Worm (Caenorhabditis elegans) whole organism, young adult: ENCODE measurements around the gene K08D12.3.

Source experiments
- C06A6.2 ChIP-seq: fragments of 200-800 bp; sonication (Bioruptor generic); conservative IDR thresholded peaks from 2 replicates; pipeline ENCODE4 v1.3.6; 2022; ENCODE audit warnings: missing genetic modification characterization, missing compliant biosample characterization
- D2030.7 ChIP-seq: fragments of 200-800 bp; sonication (Bioruptor generic); IDR thresholded peaks from 2 replicates; pipeline ENCODE4 v1.3.6; 2022; ENCODE audit warnings: missing genetic modification reagents, missing genetic modification characterization, missing compliant biosample characterization
- F39B2.1 ChIP-seq: fragments of 200-800 bp; sonication (Bioruptor generic); IDR thresholded peaks from 2 replicates; pipeline ENCODE4 v1.3.6; 2022; ENCODE audit warnings: missing genetic modification reagents, missing genetic modification characterization, missing compliant biosample characterization
- K12H6.12 ChIP-seq: fragments of 200-800 bp; sonication (Bioruptor generic); optimal IDR thresholded peaks from 2 replicates; lab custom pipeline; 2018; ENCODE audit warnings: mild to moderate bottlenecking, missing genetic modification characterization, missing compliant biosample characterization
- T26A5.8 ChIP-seq: sonication (generic microtip); optimal IDR thresholded peaks from 2 replicates; lab custom pipeline; 2016; ENCODE audit warnings: missing genetic modification characterization, missing compliant biosample characterization
- Y53F4B.3 ChIP-seq: fragments of 200-800 bp; sonication (Bioruptor generic); IDR thresholded peaks from 2 replicates; pipeline ENCODE4 v1.3.6; 2022; ENCODE audit warnings: missing genetic modification reagents, missing genetic modification characterization, missing compliant biosample characterization
- ZK185.1 ChIP-seq: sonication (generic microtip); optimal IDR thresholded peaks from 2 replicates; lab custom pipeline; 2016; ENCODE audit warnings: mild to moderate bottlenecking, missing genetic modification characterization, missing compliant biosample characterization; ENCODE audit not compliant: poor library complexity, severe bottlenecking
- ama-1 ChIP-seq, 3 experiments: fragments of 150-350 bp in 1 of 3; sonication (generic microtip) in 2 of 3; optimal IDR thresholded peaks; 2 replicates each; lab custom pipeline; 2014 to 2018; ENCODE audit warnings: missing biosample characterization in 2 of 3, missing genetic modification characterization in 2 of 3, missing genetic modification reagents in 2 of 3
- aptf-3 ChIP-seq: fragments of 200-800 bp; sonication (Bioruptor generic); IDR thresholded peaks from 2 replicates; pipeline ENCODE4 v1.3.6; 2022; ENCODE audit warnings: missing genetic modification characterization, missing compliant biosample characterization
- attf-5 ChIP-seq: fragments of 200-800 bp; sonication (Bioruptor generic); optimal IDR thresholded peaks from 2 replicates; lab custom pipeline; 2018; ENCODE audit warnings: mild to moderate bottlenecking, missing genetic modification characterization, missing compliant biosample characterization
- attf-6 ChIP-seq: fragments of 200-800 bp; sonication (Bioruptor generic); IDR thresholded peaks from 2 replicates; pipeline ENCODE4 v1.3.6; 2022; ENCODE audit warnings: missing genetic modification reagents, missing genetic modification characterization, missing compliant biosample characterization
- cebp-1 ChIP-seq, 2 experiments: fragments of 200-800 bp in 1 of 2; sonication (Bioruptor generic) in 1 of 2; sonication (generic microtip) in 1 of 2; IDR thresholded peaks in 1 of 2; optimal IDR thresholded peaks in 1 of 2; 2 replicates each; pipeline versions ENCODE4 v1.3.6 to Lab custom; 2017 to 2022; ENCODE audit warnings: missing compliant biosample characterization in 2 of 2, missing genetic modification characterization in 2 of 2, mild to moderate bottlenecking in 1 of 2, missing genetic modification reagents in 1 of 2, moderate library complexity in 1 of 2
- ceh-100 ChIP-seq: fragments of 200-800 bp; sonication (Bioruptor generic); IDR thresholded peaks from 2 replicates; pipeline ENCODE4 v1.3.6; 2022; ENCODE audit warnings: missing genetic modification reagents, missing genetic modification characterization, missing compliant biosample characterization
- ceh-40 ChIP-seq: fragments of 200-800 bp; sonication (Bioruptor generic); IDR thresholded peaks from 2 replicates; pipeline ENCODE4 v1.3.6; 2022; ENCODE audit warnings: missing genetic modification characterization, missing compliant biosample characterization
- ceh-91 ChIP-seq: fragments of 200-800 bp; sonication (Bioruptor generic); IDR thresholded peaks from 2 replicates; pipeline ENCODE4 v1.3.6; 2022; ENCODE audit warnings: missing genetic modification reagents, missing genetic modification characterization, missing compliant biosample characterization
- ekl-4 ChIP-seq: fragments of 200-800 bp; sonication (Bioruptor generic); IDR thresholded peaks from 2 replicates; pipeline ENCODE4 v1.3.6; 2022; ENCODE audit warnings: missing genetic modification reagents, missing genetic modification characterization, missing compliant biosample characterization
- ets-4 ChIP-seq: fragments of 200-800 bp; sonication (Bioruptor generic); optimal IDR thresholded peaks from 2 replicates; lab custom pipeline; 2018; ENCODE audit warnings: mild to moderate bottlenecking, missing genetic modification characterization, missing compliant biosample characterization
- gei-17 ChIP-seq: fragments of 200-800 bp; sonication (Bioruptor generic); optimal IDR thresholded peaks from 2 replicates; lab custom pipeline; 2018; ENCODE audit warnings: mild to moderate bottlenecking, missing genetic modification characterization, missing compliant biosample characterization
- hlh-12 ChIP-seq: sonication (generic microtip); optimal IDR thresholded peaks from 2 replicates; lab custom pipeline; 2016; ENCODE audit warnings: missing genetic modification characterization, missing compliant biosample characterization
- hlh-26 ChIP-seq: fragments of 200-800 bp; sonication (Bioruptor generic); conservative IDR thresholded peaks from 2 replicates; pipeline ENCODE4 v1.3.6; 2022; ENCODE audit warnings: missing genetic modification reagents, missing genetic modification characterization, missing compliant biosample characterization
- hrde-1 ChIP-seq: sonication (generic microtip); optimal IDR thresholded peaks from 2 replicates; lab custom pipeline; 2016; ENCODE audit warnings: missing genetic modification characterization, mild to moderate bottlenecking, missing compliant biosample characterization, moderate library complexity, missing genotype, missing genetic modification reagents, borderline replicate concordance
- hsf-1 ChIP-seq: fragments of 200-800 bp; sonication (Bioruptor generic); IDR thresholded peaks from 2 replicates; pipeline ENCODE4 v1.3.6; 2022; ENCODE audit warnings: missing genetic modification reagents, missing genetic modification characterization, missing compliant biosample characterization
- lin-35 ChIP-seq, 3 experiments: fragments of 150-350 bp in 2 of 3; sonication (generic microtip) in 1 of 3; optimal IDR thresholded peaks; 2 replicates each; lab custom pipeline; 2014 to 2018; ENCODE audit warnings: missing biosample characterization in 3 of 3, missing genetic modification characterization in 3 of 3, missing genetic modification reagents in 3 of 3
- lin-54 ChIP-seq: fragments of 200-800 bp; sonication (Bioruptor generic); optimal IDR thresholded peaks from 2 replicates; lab custom pipeline; 2018; ENCODE audit warnings: mild to moderate bottlenecking, missing genetic modification characterization, missing compliant biosample characterization
- lir-1 ChIP-seq: fragments of 200-800 bp; sonication (Bioruptor generic); conservative IDR thresholded peaks from 2 replicates; pipeline ENCODE4 v1.3.6; 2022; ENCODE audit warnings: missing genetic modification reagents, missing genetic modification characterization, missing compliant biosample characterization
- lsy-27 ChIP-seq: sonication (generic microtip); optimal IDR thresholded peaks from 2 replicates; lab custom pipeline; 2017; ENCODE audit warnings: missing genetic modification characterization, mild to moderate bottlenecking, missing compliant biosample characterization, antibody characterized with exemption, missing genotype, borderline replicate concordance; ENCODE audit not compliant: insufficient read depth
- madf-3 ChIP-seq: fragments of 200-800 bp; sonication (Bioruptor generic); IDR thresholded peaks from 2 replicates; pipeline ENCODE4 v1.3.6; 2022; ENCODE audit warnings: missing genetic modification reagents, missing genetic modification characterization, missing compliant biosample characterization
- madf-6 ChIP-seq: fragments of 200-800 bp; sonication (Bioruptor generic); IDR thresholded peaks from 2 replicates; pipeline ENCODE4 v1.3.6; 2022; ENCODE audit warnings: missing genetic modification reagents, missing genetic modification characterization, missing compliant biosample characterization
- mcd-1 ChIP-seq: fragments of 200-800 bp; sonication (Bioruptor generic); IDR thresholded peaks from 2 replicates; pipeline ENCODE4 v1.3.6; 2022; ENCODE audit warnings: missing genetic modification reagents, missing genetic modification characterization, missing compliant biosample characterization
- nfya-2 ChIP-seq: fragments of 200-800 bp; sonication (Bioruptor generic); IDR thresholded peaks from 2 replicates; pipeline ENCODE4 v1.3.6; 2022; ENCODE audit warnings: missing genetic modification reagents, missing genetic modification characterization, missing compliant biosample characterization
- snpc-3.4 ChIP-seq: sonication (generic microtip); optimal IDR thresholded peaks from 2 replicates; lab custom pipeline; 2017; ENCODE audit warnings: missing genetic modification characterization, mild to moderate bottlenecking, missing compliant biosample characterization, antibody characterized with exemption, moderate library complexity, missing genotype, missing genetic modification reagents
- snpc-4 ChIP-seq, 5 experiments: fragments of 150-350 bp in 1 of 5; sonication (generic microtip) in 4 of 5; optimal IDR thresholded peaks; 2 replicates each; lab custom pipeline; 2014 to 2018; ENCODE audit warnings: missing genetic modification characterization in 5 of 5, missing biosample characterization in 3 of 5, antibody characterized with exemption in 2 of 5, mild to moderate bottlenecking in 2 of 5, missing compliant biosample characterization in 2 of 5, missing genotype in 2 of 5, moderate library complexity in 2 of 5, missing genetic modification reagents in 1 of 5
- tbp1 ChIP-seq: fragments of 200-800 bp; sonication (Bioruptor generic); optimal IDR thresholded peaks from 2 replicates; lab custom pipeline; 2018; ENCODE audit warnings: mild to moderate bottlenecking, missing genetic modification characterization, missing compliant biosample characterization
- zim-3 ChIP-seq: sonication (generic microtip); optimal IDR thresholded peaks from 2 replicates; lab custom pipeline; 2017; ENCODE audit warnings: mild to moderate bottlenecking, missing genetic modification characterization, moderate library complexity, missing compliant biosample characterization
- ztf-26 ChIP-seq: sonication (generic microtip); optimal IDR thresholded peaks from 2 replicates; lab custom pipeline; 2017; ENCODE audit warnings: missing genetic modification characterization, missing compliant biosample characterization

The K08D12.3 gene

ce11 chrIV:1676926-1677325 lies 33.1 kb upstream of the K08D12.3 start (continued):
- TF ChIP-seq madf-3 (GFP tag; lab: Robert Waterston, UW) (no peak), mcd-1 (GFP tag; lab: Robert Waterston, UW) (no peak), tbp1 (no peak), hlh-12 (tag; lab: Kevin White, UChicago) (no peak)
- TF ChIP-seq, all 124 proteins: peak for 0

ce11 chrIV:1679227-1679626 lies 30.8 kb upstream of the K08D12.3 start:
- TF ChIP-seq F39B2.1 (GFP tag; lab: Robert Waterston, UW) (no peak), ZK185.1 (no peak), ceh-100 (no peak), ceh-91 (GFP tag; lab: Robert Waterston, UW) (no peak), lir-1 (GFP tag; lab: Robert Waterston, UW) (no peak), attf-6 (GFP tag; lab: Robert Waterston, UW) (no peak), lin-54 (no peak), hlh-26 (GFP tag; lab: Robert Waterston, UW) (no peak), snpc-4 (GFP tag; optimal IDR thresholded peaks at IDR 0.05; lab: Kevin White, UChicago) (no peak), snpc-4 (tag; optimal IDR thresholded peaks at IDR 0.05; lab: Kevin White, UChicago) (no peak), C06A6.2 (GFP tag; lab: Robert Waterston, UW) (no peak), hrde-1 (tag; lab: Kevin White, UChicago) (no peak), D2030.7 (GFP tag; lab: Robert Waterston, UW) (no peak), cebp-1 (GFP tag; IDR thresholded peaks at IDR 0.05; lab: Robert Waterston, UW) (no peak), cebp-1 (tag; optimal IDR thresholded peaks at IDR 0.05; lab: Kevin White, UChicago) (no peak), attf-5 (GFP tag; lab: Kevin White, UChicago) (no peak), ets-4 (GFP tag; lab: Kevin White, UChicago) (no peak), madf-6 (no peak)

ce11 chrIV:1682066-1682465 lies 28.0 kb upstream of the K08D12.3 start, which contains the start of gene Y41D4B.24:
TSS of gene Y41D4B.24 (minus strand) at chrIV:1682166.
- TF ChIP-seq lsy-27 (tag; lab: Kevin White, UChicago) (no peak), lin-35 (GFP tag; optimal IDR thresholded peaks at IDR 0.05; lab: Kevin White, UChicago) (no peak), K12H6.12 (tag; lab: Kevin White, UChicago) (no peak), hsf-1 (GFP tag; lab: Robert Waterston, UW) (no peak), D2030.7 (GFP tag; lab: Robert Waterston, UW) (no peak), ekl-4 (GFP tag; lab: Robert Waterston, UW) (no peak), lir-1 (GFP tag; lab: Robert Waterston, UW) (no peak), aptf-3 (no peak)

ce11 chrIV:1687151-1687550 lies 22.9 kb upstream of the K08D12.3 start:
- TF ChIP-seq attf-5 (GFP tag; lab: Kevin White, UChicago) (no peak), gei-17 (GFP tag; lab: Kevin White, UChicago) (no peak), ceh-100 (peak; percentile 87)

- TF ChIP-seq T26A5.8 (tag; lab: Kevin White, UChicago) (no peak), nfya-2 (GFP tag; lab: Robert Waterston, UW) (no peak), Y53F4B.3 (GFP tag; lab: Robert Waterston, UW) (no peak), snpc-3.4 (tag; lab: Kevin White, UChicago) (no peak), ceh-91 (GFP tag; lab: Robert Waterston, UW) (no peak), zim-3 (tag; lab: Kevin White, UChicago) (no peak), K12H6.12 (tag; lab: Kevin White, UChicago) (no peak), ama-1 (optimal IDR thresholded peaks at IDR 0.05; lab: Kevin White, UChicago) (no peak), ama-1 (GFP tag; optimal IDR thresholded peaks at IDR 0.05; lab: Kevin White, UChicago) (no peak), ztf-26 (no peak), lin-54 (no peak), ceh-40 (GFP tag; lab: Robert Waterston, UW) (no peak)
These were observed 18.4 kb upstream of the K08D12.3 start for ce11 chrIV:1691651-1692050.
